Worm (Caenorhabditis elegans) whole organism, L2 larva: ENCODE measurements around the gene srg-45.

ENCODE experiments used
- aly-2 ChIP-seq: fragments of 150-350 bp; optimal IDR thresholded peaks from 2 replicates; lab custom pipeline; 2014; ENCODE audit warnings: missing biosample characterization, missing genetic modification characterization
- blmp-1 ChIP-seq: sonication (generic microtip); optimal IDR thresholded peaks from 2 replicates; lab custom pipeline; 2017; ENCODE audit warnings: missing genetic modification characterization, mild to moderate bottlenecking, missing compliant biosample characterization, antibody characterized with exemption, moderate library complexity; ENCODE audit not compliant: insufficient read depth
- fos-1 ChIP-seq: fragments of 150-350 bp; optimal IDR thresholded peaks from 2 replicates; lab custom pipeline; 2014; ENCODE audit warnings: missing biosample characterization, missing genetic modification characterization
- nhr-25 ChIP-seq: fragments of 150-350 bp; sonication (generic microtip); optimal IDR thresholded peaks from 3 replicates; lab custom pipeline; 2014; ENCODE audit warnings: missing biosample characterization, missing genetic modification characterization
- peb-1 ChIP-seq: fragments of 150-350 bp; optimal IDR thresholded peaks from 2 replicates; lab custom pipeline; 2014; ENCODE audit warnings: missing biosample characterization, missing genetic modification characterization
- skn-1 ChIP-seq: sonication (generic microtip); optimal IDR thresholded peaks from 2 replicates; lab custom pipeline; 2017; ENCODE audit warnings: missing biosample characterization, missing genetic modification characterization

DNA sequence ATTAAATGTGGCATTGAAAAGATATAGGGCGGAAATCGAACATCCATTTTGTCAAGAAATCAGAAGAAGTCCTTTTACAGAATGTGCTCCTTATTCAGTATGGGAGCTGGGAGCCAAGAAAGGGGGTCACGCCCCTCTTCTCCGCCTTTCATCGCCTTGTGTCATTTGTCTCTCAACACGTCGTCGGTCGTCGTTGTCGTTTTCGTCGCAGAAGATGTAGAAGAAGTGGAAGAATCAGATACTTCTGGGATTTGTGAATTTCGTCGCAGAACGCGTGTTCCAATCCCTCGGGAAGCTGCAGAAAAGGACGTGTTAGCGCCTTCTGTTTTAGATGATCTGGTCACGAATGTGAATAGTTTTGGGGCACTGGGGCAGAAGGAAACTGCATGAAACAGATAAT lies 30.3 kb upstream of the srg-45 start, which contains the start of gene bnc-1:
- TF ChIP-seq aly-2 (tag; lab: Kevin White, UChicago) = no peak
- no peak for TF ChIP-seq blmp-1 (tag; lab: Kevin White, UChicago)
- TF ChIP-seq peb-1 (tag; lab: Kevin White, UChicago) = no peak
- TF ChIP-seq skn-1 = no peak
- no peak for TF ChIP-seq fos-1 (tag; lab: Kevin White, UChicago)
- no peak for TF ChIP-seq nhr-25 (tag; lab: Kevin White, UChicago)
